Fruit fly (Drosophila melanogaster) whole organism, embryonic: ENCODE data around the gene Dsp1.
A peak's percentile ranks its signal among the peaks of the same experiment; 100 is the strongest.

ENCODE experiments used
- Adf1 ChIP-seq: fragments of 200-800 bp; sonication (Bioruptor generic); IDR thresholded peaks from 2 replicates; pipeline ENCODE4 v1.3.6; 2022; ENCODE audit warnings: missing biosample characterization, missing genetic modification characterization
- Asciz ChIP-seq: fragments of 200-800 bp; sonication (Bioruptor generic); optimal IDR thresholded peaks from 2 replicates; lab custom pipeline; 2017; ENCODE audit warnings: missing biosample characterization, mild to moderate bottlenecking, missing genetic modification characterization, missing genetic modification reagents
- Awh ChIP-seq: fragments of 200-800 bp; sonication (Bioruptor generic); IDR thresholded peaks from 2 replicates; pipeline ENCODE4, ENCODE4 v1.3.6; 2022; ENCODE audit warnings: missing biosample characterization, missing genetic modification characterization
- Bdp1 ChIP-seq: fragments of 200-800 bp; sonication (Bioruptor generic); optimal IDR thresholded peaks from 3 replicates; lab custom pipeline; 2016; ENCODE audit warnings: missing biosample characterization, missing genetic modification characterization
- Blimp-1 ChIP-seq: fragments of 200-800 bp; sonication (Bioruptor generic); optimal IDR thresholded peaks from 3 replicates; lab custom pipeline; 2018; ENCODE audit warnings: missing biosample characterization, missing genetic modification characterization, mild to moderate bottlenecking, moderate library complexity, missing genetic modification reagents
- CG10209 ChIP-seq: fragments of 200-800 bp; sonication (Bioruptor generic); optimal IDR thresholded peaks from 3 replicates; lab custom pipeline; 2017; ENCODE audit warnings: missing biosample characterization, mild to moderate bottlenecking, missing genetic modification characterization, missing genetic modification reagents
- CG10274 ChIP-seq: fragments of 200-800 bp; sonication (Bioruptor generic); optimal IDR thresholded peaks from 3 replicates; lab custom pipeline; 2017; ENCODE audit warnings: missing biosample characterization, mild to moderate bottlenecking, missing genetic modification characterization
- CG10366 ChIP-seq: fragments of 200-800 bp; sonication (Bioruptor generic); IDR thresholded peaks from 2 replicates; pipeline ENCODE4 v1.3.6; 2022; ENCODE audit warnings: missing biosample characterization, missing genetic modification characterization
- CG12659 ChIP-seq: fragments of 200-800 bp; sonication (Bioruptor generic); optimal IDR thresholded peaks from 3 replicates; lab custom pipeline; 2017; ENCODE audit warnings: mild to moderate bottlenecking, missing biosample characterization, missing genetic modification reagents, missing genetic modification characterization
- CG15011 ChIP-seq: fragments of 200-800 bp; sonication (Bioruptor generic); optimal IDR thresholded peaks from 3 replicates; lab custom pipeline; 2018; ENCODE audit warnings: missing biosample characterization, mild to moderate bottlenecking, missing genetic modification characterization
- CG16813 ChIP-seq: fragments of 200-800 bp; sonication (Bioruptor generic); IDR thresholded peaks from 3 replicates; pipeline ENCODE4 v1.3.6; 2022; ENCODE audit warnings: missing biosample characterization, missing genetic modification characterization; ENCODE audit not compliant: partially characterized antibody
- CG17385 ChIP-seq: fragments of 200-800 bp; sonication (Bioruptor generic); optimal IDR thresholded peaks from 3 replicates; lab custom pipeline; 2018; ENCODE audit warnings: missing biosample characterization, mild to moderate bottlenecking, missing genetic modification characterization
- CG17829 ChIP-seq: fragments of 200-800 bp; optimal IDR thresholded peaks from 2 replicates; lab custom pipeline; 2019; ENCODE audit warnings: missing biosample characterization, mild to moderate bottlenecking, missing genetic modification characterization, moderate library complexity
- CG18476 ChIP-seq: fragments of 200-800 bp; sonication (Bioruptor generic); optimal IDR thresholded peaks from 2 replicates; lab custom pipeline; 2016; ENCODE audit warnings: missing biosample characterization, mild to moderate bottlenecking, missing genetic modification characterization
- CG2116 ChIP-seq: fragments of 200-800 bp; sonication (Bioruptor generic); optimal IDR thresholded peaks from 3 replicates; lab custom pipeline; 2018; ENCODE audit warnings: missing biosample characterization, mild to moderate bottlenecking, missing genetic modification characterization
- CG30403 ChIP-seq: fragments of 200-800 bp; sonication (Bioruptor generic); optimal IDR thresholded peaks from 3 replicates; lab custom pipeline; 2016; ENCODE audit warnings: missing biosample characterization, missing genetic modification characterization
- CG32532 ChIP-seq: fragments of 200-800 bp; sonication (Bioruptor generic); IDR thresholded peaks from 2 replicates; pipeline ENCODE4 v1.3.6; 2022; ENCODE audit warnings: missing biosample characterization, missing genetic modification characterization
- CG6272 ChIP-seq: fragments of 200-800 bp; sonication (Bioruptor generic); IDR thresholded peaks from 2 replicates; pipeline ENCODE4 v1.3.6; 2022; ENCODE audit warnings: missing biosample characterization, missing genetic modification characterization
- CG6791 ChIP-seq: fragments of 200-800 bp; sonication (Bioruptor generic); IDR thresholded peaks from 3 replicates; pipeline ENCODE4 v1.3.6; 2022; ENCODE audit warnings: missing biosample characterization, missing genetic modification characterization; ENCODE audit not compliant: partially characterized antibody
- CG8290 ChIP-seq, 3 experiments: fragments of 200-800 bp; sonication (Bioruptor generic); optimal IDR thresholded peaks; 2 replicates each; lab custom pipeline; 2016 to 2019; ENCODE audit warnings: missing biosample characterization in 3 of 3, missing genetic modification characterization in 3 of 3, mild to moderate bottlenecking in 2 of 3, moderate library complexity in 1 of 3
- CG9437 ChIP-seq: fragments of 200-800 bp; sonication (Bioruptor generic); optimal IDR thresholded peaks from 2 replicates; lab custom pipeline; 2018; ENCODE audit warnings: missing biosample characterization, mild to moderate bottlenecking, missing genetic modification characterization
- CG9727 ChIP-seq: fragments of 200-800 bp; sonication (Bioruptor generic); optimal IDR thresholded peaks from 3 replicates; lab custom pipeline; 2017; ENCODE audit warnings: missing biosample characterization, mild to moderate bottlenecking, missing genetic modification characterization
- CG9817 ChIP-seq: fragments of 200-800 bp; sonication (Bioruptor generic); optimal IDR thresholded peaks from 2 replicates; lab custom pipeline; 2018; ENCODE audit warnings: missing biosample characterization, mild to moderate bottlenecking, missing genetic modification characterization, moderate library complexity
- D19A ChIP-seq: fragments of 200-800 bp; optimal IDR thresholded peaks from 3 replicates; lab custom pipeline; 2019; ENCODE audit warnings: missing biosample characterization, mild to moderate bottlenecking, missing genetic modification characterization, moderate library complexity
- Dek ChIP-seq: fragments of 200-800 bp; sonication (Bioruptor generic); optimal IDR thresholded peaks from 3 replicates; lab custom pipeline; 2019; ENCODE audit warnings: missing biosample characterization, mild to moderate bottlenecking, missing genetic modification characterization, moderate library complexity
- Dip3 ChIP-seq: fragments of 200-800 bp; sonication (Bioruptor generic); optimal IDR thresholded peaks from 3 replicates; lab custom pipeline; 2016; ENCODE audit warnings: missing biosample characterization, missing genetic modification characterization
- Ets97D ChIP-seq: fragments of 200-800 bp; sonication (Bioruptor generic); optimal IDR thresholded peaks from 3 replicates; lab custom pipeline; 2016; ENCODE audit warnings: missing biosample characterization, missing genetic modification characterization
- Fer3 ChIP-seq: fragments of 200-800 bp; sonication (Bioruptor generic); optimal IDR thresholded peaks from 2 replicates; lab custom pipeline; 2018; ENCODE audit warnings: missing biosample characterization, mild to moderate bottlenecking, missing genetic modification characterization, moderate library complexity
- Hey ChIP-seq: fragments of 200-800 bp; sonication (Bioruptor generic); optimal IDR thresholded peaks from 3 replicates; lab custom pipeline; 2018; ENCODE audit warnings: missing biosample characterization, mild to moderate bottlenecking, missing genetic modification characterization
- NFAT ChIP-seq: fragments of 200-800 bp; sonication (Bioruptor generic); IDR thresholded peaks from 2 replicates; pipeline ENCODE4 v1.3.6; 2022; ENCODE audit warnings: missing biosample characterization, missing genetic modification characterization
- Pdp1 ChIP-seq, 2 experiments: fragments of 200-800 bp; sonication (Bioruptor generic); optimal IDR thresholded peaks; 3 replicates each; lab custom pipeline; 2016; ENCODE audit warnings: missing biosample characterization in 2 of 2, missing genetic modification characterization in 2 of 2, mild to moderate bottlenecking in 1 of 2, moderate library complexity in 1 of 2
- ab ChIP-seq: fragments of 200-800 bp; sonication (Bioruptor generic); optimal IDR thresholded peaks from 2 replicates; lab custom pipeline; 2016; ENCODE audit warnings: missing biosample characterization, missing genetic modification characterization
- ap ChIP-seq: fragments of 200-800 bp; sonication (Bioruptor generic); IDR thresholded peaks from 2 replicates; pipeline ENCODE4 v1.3.6; 2022; ENCODE audit warnings: missing biosample characterization, missing genetic modification characterization
- bowl ChIP-seq: fragments of 200-800 bp; sonication (Bioruptor generic); IDR thresholded peaks from 2 replicates; pipeline ENCODE4 v1.3.6; 2022; ENCODE audit warnings: missing biosample characterization, missing genetic modification characterization
- caup ChIP-seq: fragments of 200-800 bp; sonication (Bioruptor generic); optimal IDR thresholded peaks from 3 replicates; lab custom pipeline; 2017; ENCODE audit warnings: missing biosample characterization, mild to moderate bottlenecking, missing genetic modification characterization, moderate library complexity; ENCODE audit not compliant: severe bottlenecking
- lmd ChIP-seq: fragments of 200-800 bp; sonication (Bioruptor generic); IDR thresholded peaks from 2 replicates; pipeline ENCODE4 v1.3.6; 2022; ENCODE audit warnings: missing biosample characterization, missing genetic modification characterization
- mam ChIP-seq: fragments of 200-800 bp; sonication (Bioruptor generic); optimal IDR thresholded peaks from 3 replicates; lab custom pipeline; 2016; ENCODE audit warnings: missing biosample characterization, missing genetic modification characterization
- nau ChIP-seq: fragments of 200-800 bp; sonication (Bioruptor generic); optimal IDR thresholded peaks from 3 replicates; lab custom pipeline; 2017; ENCODE audit warnings: missing biosample characterization, mild to moderate bottlenecking, missing genetic modification characterization, missing genetic modification reagents
- nerfin-2 ChIP-seq: fragments of 200-800 bp; sonication (Bioruptor generic); IDR thresholded peaks from 2 replicates; pipeline ENCODE4 v1.3.6; 2022; ENCODE audit warnings: missing biosample characterization, missing genetic modification characterization; ENCODE audit not compliant: partially characterized antibody
- phol ChIP-seq: fragments of 200-800 bp; sonication (Bioruptor generic); optimal IDR thresholded peaks from 3 replicates; lab custom pipeline; 2018; ENCODE audit warnings: missing biosample characterization, mild to moderate bottlenecking, missing genetic modification characterization, moderate library complexity
- pros ChIP-seq: fragments of 200-800 bp; sonication (Bioruptor generic); optimal IDR thresholded peaks from 3 replicates; lab custom pipeline; 2019; ENCODE audit warnings: missing biosample characterization, mild to moderate bottlenecking, missing genetic modification characterization, moderate library complexity
- shn ChIP-seq: fragments of 200-800 bp; sonication (Bioruptor generic); optimal IDR thresholded peaks from 3 replicates; lab custom pipeline; 2016; ENCODE audit warnings: missing biosample characterization, missing genetic modification characterization
- sim ChIP-seq: fragments of 200-800 bp; sonication (Bioruptor generic); IDR thresholded peaks from 2 replicates; pipeline ENCODE4 v1.3.6; 2022; ENCODE audit warnings: missing biosample characterization, missing genetic modification characterization
- sob ChIP-seq: fragments of 200-800 bp; sonication (Bioruptor generic); IDR thresholded peaks from 2 replicates; pipeline ENCODE4 v1.3.6; 2022; ENCODE audit warnings: missing biosample characterization, missing genetic modification characterization
- sr ChIP-seq: fragments of 200-800 bp; sonication (Bioruptor generic); IDR thresholded peaks from 3 replicates; pipeline ENCODE4 v1.3.6; 2022; ENCODE audit warnings: missing biosample characterization, missing genetic modification characterization
- sug ChIP-seq: fragments of 200-800 bp; optimal IDR thresholded peaks from 2 replicates; lab custom pipeline; 2019; ENCODE audit warnings: missing biosample characterization, mild to moderate bottlenecking, missing genetic modification characterization, moderate library complexity
- twi ChIP-seq: fragments of 200-800 bp; optimal IDR thresholded peaks from 2 replicates; lab custom pipeline; 2019; ENCODE audit warnings: missing biosample characterization, mild to moderate bottlenecking, missing genetic modification characterization, moderate library complexity

The Dsp1 gene

dm6 chrX:16384843-16385726, 51.7 kb downstream of the Dsp1 start, which contains the start of the genes CG9992 and CG4239 (continued):
- no peak for TF ChIP-seq CG18476
- peak; percentile 77 for TF ChIP-seq CG30403 (GFP tag; lab: Kevin White, UChicago)
- TF ChIP-seq CG10274 (GFP tag; lab: Kevin White, UChicago): no peak
- peak; percentile 22 for TF ChIP-seq ab (GFP tag; lab: Kevin White, UChicago)
- TF ChIP-seq CG16813 (GFP tag; lab: Robert Waterston, UW): peak; percentile 75
- TF ChIP-seq CG10366 (GFP tag; lab: Robert Waterston, UW): peak; percentile 51; the same call in 1 of the 2 replicates
- TF ChIP-seq Blimp-1: peak; percentile 57
- peak; percentile 79 for TF ChIP-seq CG9817 (tag; lab: Kevin White, UChicago)
- no peak for TF ChIP-seq ap (GFP tag; lab: Robert Waterston, UW)
- peak; percentile 32 for TF ChIP-seq CG10209 (GFP tag; lab: Kevin White, UChicago)
- TF ChIP-seq mam (GFP tag; lab: Kevin White, UChicago): peak; percentile 61
- TF ChIP-seq lmd (GFP tag; lab: Robert Waterston, UW): peak; percentile 72
- peak; percentile 71 for TF ChIP-seq sug (tag; lab: Kevin White, UChicago)
- no peak for TF ChIP-seq caup (GFP tag; lab: Kevin White, UChicago)
- no peak for TF ChIP-seq Adf1 (GFP tag; lab: Robert Waterston, UW)
- TF ChIP-seq CG17385 (GFP tag; lab: Kevin White, UChicago): peak; percentile 45
- peak; percentile 26 for TF ChIP-seq CG9727 (GFP tag; lab: Kevin White, UChicago)
- TF ChIP-seq CG12659: peak; percentile 80
- TF ChIP-seq Dip3: peak; percentile 34
- no peak for TF ChIP-seq sim
- TF ChIP-seq Ets97D (GFP tag; lab: Kevin White, UChicago): peak; percentile 27
- TF ChIP-seq phol (tag; lab: Kevin White, UChicago): peak; percentile 86
- TF ChIP-seq CG17829 (tag; lab: Kevin White, UChicago): peak; percentile 65
- peak; percentile 74 for TF ChIP-seq CG8290 (GFP tag; optimal IDR thresholded peaks at IDR 0.05; lab: Kevin White, UChicago)
- TF ChIP-seq CG8290 (tag; optimal IDR thresholded peaks at IDR 0.05; lab: Kevin White, UChicago): peak; percentile 18 to 61
- peak; percentile 37 for TF ChIP-seq Bdp1
- peak; percentile 58 for TF ChIP-seq twi
- TF ChIP-seq bowl (GFP tag; lab: Robert Waterston, UW): no peak
- TF ChIP-seq Fer3: peak; percentile 53
- peak; percentile 61 for TF ChIP-seq CG6272 (GFP tag; lab: Robert Waterston, UW)
- TF ChIP-seq D19A (tag; lab: Kevin White, UChicago): peak; percentile 30
- peak; percentile 50 for TF ChIP-seq shn (GFP tag; lab: Kevin White, UChicago)
- TF ChIP-seq CG15011: peak; percentile 2
- no peak for TF ChIP-seq Hey (tag; lab: Kevin White, UChicago)
- TF ChIP-seq sob (GFP tag; lab: Robert Waterston, UW): peak; percentile 59; the same call in 1 of the 2 replicates
- peak; percentile 45 for TF ChIP-seq CG9437
- peak; percentile 81 for TF ChIP-seq CG32532
- TF ChIP-seq Awh: no peak
- peak; percentile 52; the same call in 1 of the 2 replicates for TF ChIP-seq nerfin-2 (GFP tag; lab: Robert Waterston, UW)
- TF ChIP-seq NFAT: peak; percentile 48; the same call in 1 of the 2 replicates
- TF ChIP-seq sr: no peak
- TF ChIP-seq CG6791 (GFP tag; lab: Robert Waterston, UW): peak; percentile 71; the same call in 2 of the 3 replicates
- TF ChIP-seq pros (GFP tag; lab: Kevin White, UChicago): no peak
- peak; percentile 51 for TF ChIP-seq CG2116 (GFP tag; lab: Kevin White, UChicago)
- TF ChIP-seq Pdp1 (GFP tag; optimal IDR thresholded peaks at IDR 0.05; lab: Kevin White, UChicago): peak; percentile 40 to 82
- no peak for TF ChIP-seq nau (GFP tag; lab: Kevin White, UChicago)
- TF ChIP-seq Asciz (GFP tag; lab: Kevin White, UChicago): no peak
- TF ChIP-seq Dek (tag; lab: Kevin White, UChicago): peak; percentile 39
